Fruit fly (Drosophila melanogaster) whole organism, embryonic: ENCODE data around the gene RpL6.
A peak's percentile ranks its signal among the peaks of the same experiment; 100 is the strongest.

Experiments
- B-H2 ChIP-seq: fragments of 200-800 bp; sonication (Bioruptor generic); optimal IDR thresholded peaks from 2 replicates; lab custom pipeline; 2018; ENCODE audit warnings: missing biosample characterization, mild to moderate bottlenecking, missing genetic modification characterization
- CG10366 ChIP-seq: fragments of 200-800 bp; sonication (Bioruptor generic); IDR thresholded peaks from 2 replicates; pipeline ENCODE4 v1.3.6; 2022; ENCODE audit warnings: missing biosample characterization, missing genetic modification characterization
- CG10654 ChIP-seq: fragments of 200-800 bp; sonication (Bioruptor generic); optimal IDR thresholded peaks from 2 replicates; lab custom pipeline; 2016; ENCODE audit warnings: missing biosample characterization, missing genetic modification characterization
- CG11247 ChIP-seq: fragments of 200-800 bp; sonication (Bioruptor generic); IDR thresholded peaks from 2 replicates; pipeline ENCODE4 v1.3.6; 2022; ENCODE audit warnings: missing biosample characterization, missing genetic modification characterization
- CG11456 ChIP-seq: fragments of 200-800 bp; sonication (Bioruptor generic); IDR thresholded peaks from 3 replicates; pipeline ENCODE4 v1.3.6; 2022; ENCODE audit warnings: missing biosample characterization, missing genetic modification characterization
- CG12942 ChIP-seq: fragments of 200-800 bp; sonication (Bioruptor generic); optimal IDR thresholded peaks from 3 replicates; lab custom pipeline; 2016; ENCODE audit warnings: missing biosample characterization, missing genetic modification characterization
- CG13624 ChIP-seq: fragments of 200-800 bp; sonication (Bioruptor generic); optimal IDR thresholded peaks from 2 replicates; lab custom pipeline; 2016; ENCODE audit warnings: missing biosample characterization, missing genetic modification characterization
- CG14710 ChIP-seq: fragments of 200-800 bp; sonication (Bioruptor generic); optimal IDR thresholded peaks from 3 replicates; lab custom pipeline; 2019; ENCODE audit warnings: missing biosample characterization, mild to moderate bottlenecking, missing genetic modification characterization, moderate library complexity
- CG2202 ChIP-seq: fragments of 200-800 bp; sonication (Bioruptor generic); optimal IDR thresholded peaks from 2 replicates; lab custom pipeline; 2018; ENCODE audit warnings: missing biosample characterization, mild to moderate bottlenecking, missing genetic modification characterization
- CG34376 ChIP-seq: fragments of 200-800 bp; sonication (Bioruptor generic); optimal IDR thresholded peaks from 2 replicates; lab custom pipeline; 2018; ENCODE audit warnings: missing biosample characterization, mild to moderate bottlenecking, missing genetic modification characterization
- CG4730 ChIP-seq: fragments of 200-800 bp; sonication (Bioruptor generic); IDR thresholded peaks from 2 replicates; pipeline ENCODE4 v1.3.6; 2022; ENCODE audit warnings: missing biosample characterization, missing genetic modification characterization
- CG4820 ChIP-seq: fragments of 200-800 bp; sonication (Bioruptor generic); optimal IDR thresholded peaks from 3 replicates; lab custom pipeline; 2016; ENCODE audit warnings: missing biosample characterization, missing genetic modification characterization
- CG7839 ChIP-seq: fragments of 200-800 bp; sonication (Bioruptor generic); optimal IDR thresholded peaks from 3 replicates; lab custom pipeline; 2018; ENCODE audit warnings: missing biosample characterization, mild to moderate bottlenecking, missing genetic modification characterization, moderate library complexity
- CG8290 ChIP-seq, 3 experiments: fragments of 200-800 bp; sonication (Bioruptor generic); optimal IDR thresholded peaks; 2 replicates each; lab custom pipeline; 2016 to 2019; ENCODE audit warnings: missing biosample characterization in 3 of 3, missing genetic modification characterization in 3 of 3, mild to moderate bottlenecking in 2 of 3, moderate library complexity in 1 of 3
- CG9876 ChIP-seq: fragments of 200-800 bp; sonication (Bioruptor generic); optimal IDR thresholded peaks from 2 replicates; lab custom pipeline; 2016; ENCODE audit warnings: missing biosample characterization, missing genetic modification characterization
- Chrac-16 ChIP-seq: fragments of 200-800 bp; sonication (Bioruptor generic); optimal IDR thresholded peaks from 3 replicates; lab custom pipeline; 2016; ENCODE audit warnings: missing biosample characterization, missing genetic modification characterization
- D19A ChIP-seq: fragments of 200-800 bp; optimal IDR thresholded peaks from 3 replicates; lab custom pipeline; 2019; ENCODE audit warnings: missing biosample characterization, mild to moderate bottlenecking, missing genetic modification characterization, moderate library complexity
- D19B ChIP-seq: fragments of 200-800 bp; sonication (Bioruptor generic); optimal IDR thresholded peaks from 2 replicates; lab custom pipeline; 2017; ENCODE audit warnings: missing biosample characterization, mild to moderate bottlenecking, missing genetic modification characterization
- Dbx ChIP-seq: fragments of 200-800 bp; sonication (Bioruptor generic); IDR thresholded peaks from 3 replicates; pipeline ENCODE4 v1.3.6; 2022; ENCODE audit warnings: missing biosample characterization, missing genetic modification characterization
- Doc2 ChIP-seq: fragments of 200-800 bp; sonication (Bioruptor generic); IDR thresholded peaks from 2 replicates; pipeline ENCODE4 v1.3.6; 2022; ENCODE audit warnings: missing biosample characterization, missing genetic modification characterization
- Dref ChIP-seq: fragments of 200-800 bp; sonication (Bioruptor generic); IDR thresholded peaks from 2 replicates; pipeline ENCODE4 v1.3.6; 2022; ENCODE audit warnings: missing biosample characterization, missing genetic modification characterization
- E2f1 ChIP-seq: fragments of 200-800 bp; sonication (Bioruptor generic); IDR thresholded peaks from 2 replicates; pipeline ENCODE4 v1.3.6; 2022; ENCODE audit warnings: missing biosample characterization, missing genetic modification characterization
- Fer1 ChIP-seq: fragments of 200-800 bp; sonication (Bioruptor generic); optimal IDR thresholded peaks from 2 replicates; lab custom pipeline; 2017; ENCODE audit warnings: missing biosample characterization, mild to moderate bottlenecking, missing genetic modification characterization
- HLH54F ChIP-seq: fragments of 200-800 bp; sonication (Bioruptor generic); optimal IDR thresholded peaks from 3 replicates; lab custom pipeline; 2016; ENCODE audit warnings: missing biosample characterization, missing genetic modification characterization
- Hand ChIP-seq: fragments of 200-800 bp; sonication (Bioruptor generic); optimal IDR thresholded peaks from 2 replicates; lab custom pipeline; 2017; ENCODE audit warnings: mild to moderate bottlenecking, missing biosample characterization, missing genetic modification reagents, missing genetic modification characterization
- Lpt ChIP-seq: fragments of >200 bp; optimal IDR thresholded peaks from 2 replicates; lab custom pipeline; 2018; ENCODE audit warnings: missing biosample characterization, missing genetic modification characterization
- Poxn ChIP-seq: fragments of 200-800 bp; sonication (Bioruptor generic); IDR thresholded peaks from 2 replicates; pipeline ENCODE4 v1.3.6; 2022; ENCODE audit warnings: missing biosample characterization, missing genetic modification characterization
- Ravus ChIP-seq: fragments of 200-800 bp; sonication (Bioruptor generic); IDR thresholded peaks from 2 replicates; pipeline ENCODE4 v1.3.6; 2022; ENCODE audit warnings: missing biosample characterization, missing genetic modification characterization
- Trl ChIP-seq, 3 experiments: fragments of >200 bp in 2 of 3; fragments of 200-800 bp in 1 of 3; sonication (Bioruptor generic) in 1 of 3; optimal IDR thresholded peaks; 2 replicates in 1 of 3; 3 replicates in 2 of 3; lab custom pipeline; 2016 to 2017; ENCODE audit warnings: missing biosample characterization in 1 of 3, missing genetic modification characterization in 1 of 3
- YL-1 ChIP-seq: fragments of 200-800 bp; sonication (Bioruptor generic); optimal IDR thresholded peaks from 3 replicates; lab custom pipeline; 2017; ENCODE audit warnings: missing biosample characterization, mild to moderate bottlenecking, missing genetic modification characterization
- amos ChIP-seq: fragments of 200-800 bp; sonication (Bioruptor generic); IDR thresholded peaks from 2 replicates; pipeline ENCODE4 v1.3.6; 2022; ENCODE audit warnings: missing biosample characterization, missing genetic modification characterization; ENCODE audit not compliant: partially characterized antibody
- bsh ChIP-seq, 2 experiments: fragments of 200-800 bp; sonication (Bioruptor generic); optimal IDR thresholded peaks; 2 replicates each; lab custom pipeline; 2017 to 2018; ENCODE audit warnings: mild to moderate bottlenecking in 2 of 2, missing biosample characterization in 2 of 2, missing genetic modification characterization in 2 of 2, moderate library complexity in 1 of 2
- corto ChIP-seq: fragments of 200-800 bp; sonication (Bioruptor generic); optimal IDR thresholded peaks from 2 replicates; lab custom pipeline; 2016; ENCODE audit warnings: missing biosample characterization, mild to moderate bottlenecking, missing genetic modification characterization, moderate library complexity
- crol ChIP-seq: fragments of 200-800 bp; sonication (Bioruptor generic); IDR thresholded peaks from 2 replicates; pipeline ENCODE4 v1.3.6; 2022; ENCODE audit warnings: missing biosample characterization, missing genetic modification characterization
- dati ChIP-seq: fragments of 200-800 bp; sonication (Bioruptor generic); IDR thresholded peaks from 2 replicates; pipeline ENCODE4 v1.3.6; 2022; ENCODE audit warnings: missing biosample characterization, missing genetic modification characterization
- gem ChIP-seq: fragments of 200-800 bp; sonication (Bioruptor generic); optimal IDR thresholded peaks from 2 replicates; lab custom pipeline; 2019; ENCODE audit warnings: missing biosample characterization, mild to moderate bottlenecking, missing genetic modification characterization, moderate library complexity
- gsb ChIP-seq: fragments of 200-800 bp; sonication (Bioruptor generic); IDR thresholded peaks from 2 replicates; pipeline ENCODE4 v1.3.6; 2022; ENCODE audit warnings: missing biosample characterization, missing genetic modification characterization
- her ChIP-seq: fragments of 200-800 bp; sonication (Bioruptor generic); optimal IDR thresholded peaks from 2 replicates; lab custom pipeline; 2016; ENCODE audit warnings: missing biosample characterization, missing genetic modification characterization
- lbe ChIP-seq: fragments of 200-800 bp; sonication (Bioruptor generic); optimal IDR thresholded peaks from 2 replicates; lab custom pipeline; 2016; ENCODE audit warnings: missing biosample characterization, mild to moderate bottlenecking, missing genetic modification characterization
- lmd ChIP-seq: fragments of 200-800 bp; sonication (Bioruptor generic); IDR thresholded peaks from 2 replicates; pipeline ENCODE4 v1.3.6; 2022; ENCODE audit warnings: missing biosample characterization, missing genetic modification characterization
- nerfin-1 ChIP-seq: fragments of 200-800 bp; sonication (Bioruptor generic); optimal IDR thresholded peaks from 3 replicates; lab custom pipeline; 2019; ENCODE audit warnings: missing biosample characterization, mild to moderate bottlenecking, missing genetic modification characterization, moderate library complexity
- peb ChIP-seq: fragments of 200-800 bp; sonication (Bioruptor generic); IDR thresholded peaks from 2 replicates; pipeline ENCODE4 v1.3.6; 2022; ENCODE audit warnings: missing biosample characterization, missing genetic modification characterization
- prd ChIP-seq, 3 experiments: fragments of >200 bp in 2 of 3; fragments of 200-800 bp in 1 of 3; sonication (Bioruptor generic) in 1 of 3; optimal IDR thresholded peaks in 2 of 3; IDR thresholded peaks in 1 of 3; 2 replicates in 2 of 3; 3 replicates in 1 of 3; pipeline versions ENCODE4 v1.3.6 to Lab custom; 2017 to 2022; ENCODE audit warnings: missing biosample characterization in 1 of 3, missing genetic modification characterization in 1 of 3
- ro ChIP-seq: fragments of 200-800 bp; sonication (Bioruptor generic); IDR thresholded peaks from 2 replicates; pipeline ENCODE4 v1.3.6; 2022; ENCODE audit warnings: missing biosample characterization, missing genetic modification characterization
- salm ChIP-seq: fragments of 200-800 bp; sonication (Bioruptor generic); optimal IDR thresholded peaks from 2 replicates; lab custom pipeline; 2018; ENCODE audit warnings: missing biosample characterization, mild to moderate bottlenecking, missing genetic modification characterization
- sna ChIP-seq: fragments of 200-800 bp; sonication (Bioruptor generic); IDR thresholded peaks from 2 replicates; pipeline ENCODE4 v1.3.6; 2022; ENCODE audit warnings: missing biosample characterization, missing genetic modification characterization; ENCODE audit not compliant: partially characterized antibody
- tap ChIP-seq: fragments of 200-800 bp; optimal IDR thresholded peaks from 3 replicates; lab custom pipeline; 2019; ENCODE audit warnings: missing biosample characterization, mild to moderate bottlenecking, missing genetic modification characterization, moderate library complexity
- tgo ChIP-seq: fragments of 200-800 bp; sonication (Bioruptor generic); IDR thresholded peaks from 3 replicates; pipeline ENCODE4 v1.3.6; 2022; ENCODE audit warnings: missing biosample characterization, missing genetic modification characterization
- tio ChIP-seq: fragments of 200-800 bp; sonication (Bioruptor generic); optimal IDR thresholded peaks from 2 replicates; lab custom pipeline; 2017; ENCODE audit warnings: missing biosample characterization, missing genetic modification characterization, inconsistent platforms
- tna ChIP-seq: fragments of 200-800 bp; sonication (Bioruptor generic); IDR thresholded peaks from 2 replicates; pipeline ENCODE4 v1.3.6; 2022; ENCODE audit warnings: missing biosample characterization, missing genetic modification characterization; ENCODE audit not compliant: partially characterized antibody
- trh ChIP-seq: fragments of 200-800 bp; sonication (Bioruptor generic); optimal IDR thresholded peaks from 2 replicates; lab custom pipeline; 2016; ENCODE audit warnings: missing biosample characterization, missing genetic modification characterization
- yki ChIP-seq: fragments of >200 bp; optimal IDR thresholded peaks from 3 replicates; lab custom pipeline; 2018

The RpL6 gene

DNA sequence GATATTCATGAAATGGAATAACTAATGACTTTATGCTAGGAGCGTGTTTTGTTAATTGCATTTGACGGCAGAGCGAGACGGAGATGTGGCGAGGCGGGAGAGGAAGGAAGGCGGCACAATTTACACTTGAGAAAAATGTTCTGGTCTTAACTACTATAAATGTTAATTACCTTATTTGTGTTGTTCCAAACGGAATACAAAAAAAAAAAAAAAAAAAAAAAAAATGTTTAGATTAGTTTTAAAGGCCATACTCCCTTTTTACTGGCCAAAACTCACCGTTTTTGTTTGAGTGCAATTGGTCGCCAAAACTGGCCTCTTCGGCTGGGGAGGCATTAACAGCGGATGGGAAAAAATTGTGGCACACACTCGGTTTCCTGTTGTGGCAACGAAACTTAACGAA is 31.2 kb upstream of the RpL6 start (continued):
- TF ChIP-seq CG8290 (GFP tag; optimal IDR thresholded peaks at IDR 0.05; lab: Kevin White, UChicago): no peak
- no peak for TF ChIP-seq CG8290 (tag; optimal IDR thresholded peaks at IDR 0.05; lab: Kevin White, UChicago)
- TF ChIP-seq Hand (GFP tag; lab: Kevin White, UChicago): no peak
- peak in 1 of 2 experiments; percentile 6 for TF ChIP-seq bsh (GFP tag; optimal IDR thresholded peaks at IDR 0.05; lab: Kevin White, UChicago)
- no peak for TF ChIP-seq Fer1
- TF ChIP-seq yki: no peak
- TF ChIP-seq CG12942 (GFP tag; lab: Kevin White, UChicago): no peak
- TF ChIP-seq amos (GFP tag; lab: Robert Waterston, UW): no peak
- no peak for TF ChIP-seq tio (GFP tag; lab: Kevin White, UChicago)
- TF ChIP-seq nerfin-1 (tag; lab: Kevin White, UChicago): no peak
- TF ChIP-seq her (GFP tag; lab: Kevin White, UChicago): no peak
- TF ChIP-seq CG13624 (GFP tag; lab: Kevin White, UChicago): no peak
- no peak for TF ChIP-seq CG11247 (GFP tag; lab: Robert Waterston, UW)
- no peak for TF ChIP-seq salm
- TF ChIP-seq CG4820 (GFP tag; lab: Kevin White, UChicago): no peak
- TF ChIP-seq Chrac-16 (GFP tag; lab: Kevin White, UChicago): no peak
- TF ChIP-seq Trl (optimal IDR thresholded peaks at IDR 0.05; lab: Kevin White, UChicago): no peak
- no peak for TF ChIP-seq Trl (GFP tag; optimal IDR thresholded peaks at IDR 0.05; lab: Kevin White, UChicago)
- no peak for TF ChIP-seq CG34376 (GFP tag; lab: Kevin White, UChicago)
- no peak for TF ChIP-seq E2f1 (GFP tag; lab: Robert Waterston, UW)
- TF ChIP-seq CG10366 (GFP tag; lab: Robert Waterston, UW): no peak
- no peak for TF ChIP-seq Ravus (GFP tag; lab: Robert Waterston, UW)
- no peak for TF ChIP-seq D19A (tag; lab: Kevin White, UChicago)
- TF ChIP-seq gem (tag; lab: Kevin White, UChicago): peak; percentile 42
- TF ChIP-seq CG4730: no peak
- TF ChIP-seq CG2202 (tag; lab: Kevin White, UChicago): no peak
- TF ChIP-seq Dref (GFP tag; lab: Robert Waterston, UW): no peak
- TF ChIP-seq lbe (GFP tag; lab: Kevin White, UChicago): no peak
- no peak for TF ChIP-seq CG11456 (GFP tag; lab: Robert Waterston, UW)
- TF ChIP-seq CG7839 (tag; lab: Kevin White, UChicago): peak; percentile 23
- no peak for TF ChIP-seq Lpt
- TF ChIP-seq CG14710 (tag; lab: Kevin White, UChicago): no peak
- TF ChIP-seq crol (GFP tag; lab: Robert Waterston, UW): no peak
- no peak for TF ChIP-seq peb (GFP tag; lab: Robert Waterston, UW)
- no peak for TF ChIP-seq prd (optimal IDR thresholded peaks at IDR 0.05; lab: Kevin White, UChicago)
- TF ChIP-seq prd (GFP tag; IDR thresholded peaks at IDR 0.05; lab: Robert Waterston, UW): peak; percentile 44; the same call in 2 of the 3 replicates
- no peak for TF ChIP-seq Poxn (GFP tag; lab: Robert Waterston, UW)
- TF ChIP-seq B-H2 (GFP tag; lab: Kevin White, UChicago): no peak
- no peak for TF ChIP-seq dati
- no peak for TF ChIP-seq corto (GFP tag; lab: Kevin White, UChicago)
- no peak for TF ChIP-seq YL-1 (GFP tag; lab: Kevin White, UChicago)
- TF ChIP-seq tap (tag; lab: Kevin White, UChicago): no peak
- no peak for TF ChIP-seq D19B (GFP tag; lab: Kevin White, UChicago)
- peak; percentile 45 for TF ChIP-seq lmd (GFP tag; lab: Robert Waterston, UW)
- no peak for TF ChIP-seq sna (GFP tag; lab: Robert Waterston, UW)
- TF ChIP-seq Dbx: no peak
- no peak for TF ChIP-seq HLH54F (GFP tag; lab: Kevin White, UChicago)
- no peak for TF ChIP-seq CG10654 (GFP tag; lab: Kevin White, UChicago)
- TF ChIP-seq trh (GFP tag; lab: Kevin White, UChicago): no peak
- no peak for TF ChIP-seq CG9876 (GFP tag; lab: Kevin White, UChicago)
- TF ChIP-seq gsb (GFP tag; lab: Robert Waterston, UW): no peak
- TF ChIP-seq tna (GFP tag; lab: Robert Waterston, UW): no peak
- TF ChIP-seq tgo (GFP tag; lab: Robert Waterston, UW): no peak
- TF ChIP-seq ro: no peak
- TF ChIP-seq Doc2: no peak
